Worm (Caenorhabditis elegans) whole organism, mixed stage, embryonic: ENCODE measurements around the gene srg-51.

ENCODE experiments used
- bed-3 ChIP-seq: fragments of 200-800 bp; sonication (Bioruptor generic); optimal IDR thresholded peaks from 3 replicates; lab custom pipeline; 2018; ENCODE audit warnings: mild to moderate bottlenecking, missing genetic modification characterization, moderate library complexity, missing compliant biosample characterization
- blmp-1 ChIP-seq: fragments of 150-350 bp; optimal IDR thresholded peaks from 2 replicates; lab custom pipeline; 2014; ENCODE audit warnings: missing biosample characterization, missing genetic modification characterization
- ceh-39 ChIP-seq: fragments of 150-350 bp; optimal IDR thresholded peaks from 2 replicates; lab custom pipeline; 2014; ENCODE audit warnings: missing biosample characterization, missing genetic modification characterization
- ceh-83 ChIP-seq: fragments of 200-800 bp; sonication (Bioruptor generic); optimal IDR thresholded peaks from 2 replicates; lab custom pipeline; 2018; ENCODE audit warnings: mild to moderate bottlenecking, missing genetic modification characterization, missing compliant biosample characterization
- ces-1 ChIP-seq: fragments of 150-350 bp; optimal IDR thresholded peaks from 2 replicates; lab custom pipeline; 2014; ENCODE audit warnings: missing biosample characterization, missing genetic modification reagents, missing genetic modification characterization
- cnd-1 ChIP-seq: fragments of 200-800 bp; sonication (Bioruptor generic); optimal IDR thresholded peaks from 2 replicates; lab custom pipeline; 2018; ENCODE audit warnings: mild to moderate bottlenecking, missing genetic modification characterization, missing compliant biosample characterization
- drap-1 ChIP-seq: fragments of 200-800 bp; sonication (Bioruptor generic); optimal IDR thresholded peaks from 3 replicates; lab custom pipeline; 2018; ENCODE audit warnings: mild to moderate bottlenecking, missing genetic modification characterization, missing compliant biosample characterization
- elt-1 ChIP-seq: sonication (generic microtip); optimal IDR thresholded peaks from 2 replicates; lab custom pipeline; 2017; ENCODE audit warnings: missing genetic modification characterization, mild to moderate bottlenecking, missing compliant biosample characterization, antibody characterized with exemption, moderate library complexity, borderline replicate concordance; ENCODE audit not compliant: insufficient read depth
- elt-3 ChIP-seq: fragments of 150-350 bp; optimal IDR thresholded peaks from 2 replicates; lab custom pipeline; 2014; ENCODE audit warnings: missing biosample characterization, missing genetic modification characterization
- hlh-1 ChIP-seq: fragments of 150-350 bp; optimal IDR thresholded peaks from 2 replicates; lab custom pipeline; 2014; ENCODE audit warnings: missing biosample characterization, missing genetic modification reagents, missing genetic modification characterization
- lin-32 ChIP-seq: fragments of 200-800 bp; sonication (Bioruptor generic); optimal IDR thresholded peaks from 2 replicates; lab custom pipeline; 2018; ENCODE audit warnings: mild to moderate bottlenecking, missing genetic modification characterization, missing compliant biosample characterization
- lsy-2 ChIP-seq: fragments of 150-350 bp; optimal IDR thresholded peaks from 2 replicates; lab custom pipeline; 2014; ENCODE audit warnings: missing biosample characterization, missing genetic modification characterization
- mab-5 ChIP-seq: fragments of 150-350 bp; optimal IDR thresholded peaks from 2 replicates; lab custom pipeline; 2014; ENCODE audit warnings: missing biosample characterization, missing genetic modification characterization
- mep-1 ChIP-seq: fragments of 150-350 bp; optimal IDR thresholded peaks from 2 replicates; lab custom pipeline; 2017; ENCODE audit warnings: missing biosample characterization, missing genetic modification reagents, missing genetic modification characterization, inconsistent platforms
- mls-2 ChIP-seq: sonication (generic microtip); optimal IDR thresholded peaks from 2 replicates; lab custom pipeline; 2016; ENCODE audit warnings: mild to moderate bottlenecking, missing genetic modification characterization, moderate library complexity, missing compliant biosample characterization
- nhr-12 ChIP-seq: fragments of 150-350 bp; optimal IDR thresholded peaks from 2 replicates; lab custom pipeline; 2014; ENCODE audit warnings: missing biosample characterization, missing genetic modification characterization
- nhr-2 ChIP-seq: fragments of 150-350 bp; optimal IDR thresholded peaks from 2 replicates; lab custom pipeline; 2014; ENCODE audit warnings: missing biosample characterization, missing genetic modification characterization
- nhr-237 ChIP-seq: fragments of 150-350 bp; optimal IDR thresholded peaks from 2 replicates; lab custom pipeline; 2014; ENCODE audit warnings: missing biosample characterization, missing genetic modification characterization
- nhr-28 ChIP-seq: fragments of 150-350 bp; optimal IDR thresholded peaks from 2 replicates; lab custom pipeline; 2014; ENCODE audit warnings: missing biosample characterization, missing genetic modification characterization
- pha-4 ChIP-seq: fragments of 150-350 bp; optimal IDR thresholded peaks from 2 replicates; lab custom pipeline; 2018; ENCODE audit warnings: missing biosample characterization, missing genetic modification reagents, missing genetic modification characterization
- sem-2 ChIP-seq: fragments of 200-800 bp; sonication (Bioruptor generic); optimal IDR thresholded peaks from 2 replicates; lab custom pipeline; 2018; ENCODE audit warnings: mild to moderate bottlenecking, missing genetic modification characterization, missing compliant biosample characterization
- snpc-4 ChIP-seq: fragments of 150-350 bp; optimal IDR thresholded peaks from 2 replicates; lab custom pipeline; 2014; ENCODE audit warnings: missing biosample characterization, missing genetic modification characterization
- sptf-1 ChIP-seq: sonication (generic microtip); optimal IDR thresholded peaks from 2 replicates; lab custom pipeline; 2017; ENCODE audit warnings: mild to moderate bottlenecking, missing genetic modification characterization, moderate library complexity, missing compliant biosample characterization
- tbx-8 ChIP-seq: fragments of 200-800 bp; sonication (Bioruptor generic); optimal IDR thresholded peaks from 2 replicates; lab custom pipeline; 2018; ENCODE audit warnings: mild to moderate bottlenecking, missing genetic modification characterization, moderate library complexity, missing compliant biosample characterization
- unc-120 ChIP-seq: sonication (generic microtip); optimal IDR thresholded peaks from 2 replicates; lab custom pipeline; 2017; ENCODE audit warnings: missing genetic modification characterization, missing compliant biosample characterization; ENCODE audit not compliant: poor library complexity, severe bottlenecking
- unc-39 ChIP-seq: fragments of 150-350 bp; optimal IDR thresholded peaks from 2 replicates; lab custom pipeline; 2014; ENCODE audit warnings: missing biosample characterization, missing genetic modification characterization
- unc-62 ChIP-seq: fragments of 150-350 bp; optimal IDR thresholded peaks from 2 replicates; lab custom pipeline; 2014; ENCODE audit warnings: missing biosample characterization, missing genetic modification reagents, missing genetic modification characterization
- zip-8 ChIP-seq: fragments of 150-350 bp; optimal IDR thresholded peaks from 2 replicates; lab custom pipeline; 2014; ENCODE audit warnings: missing biosample characterization, missing genetic modification characterization
- ztf-11 ChIP-seq: fragments of 150-350 bp; optimal IDR thresholded peaks from 2 replicates; lab custom pipeline; 2014; ENCODE audit warnings: missing biosample characterization, missing genetic modification characterization

srg-51 gene

DNA sequence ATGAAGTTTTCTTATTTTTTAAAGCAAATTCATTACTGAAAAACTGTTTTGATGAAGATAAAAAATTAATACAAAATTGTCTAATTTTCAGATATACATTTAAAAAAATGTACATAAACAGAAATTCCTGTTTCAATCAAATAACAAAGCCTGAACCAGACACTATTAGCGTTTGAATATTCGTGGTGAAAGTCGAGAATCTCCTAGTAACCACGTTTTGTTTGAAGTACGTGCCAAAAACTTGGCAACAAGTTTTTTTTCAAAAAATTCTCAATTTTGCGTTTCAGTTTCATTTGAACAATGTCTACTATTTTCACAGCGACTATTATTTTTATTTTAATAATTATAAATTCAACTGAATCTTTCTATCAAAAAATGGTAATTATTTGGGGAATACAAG, 17.9 kb downstream of the srg-51 start, which contains the start of gene M199.7:
TSS of gene M199.7 (plus strand) at position 301 of the 400 bp plus-strand sequence.
- TF ChIP-seq elt-1 (tag; lab: Kevin White, UChicago) (no peak), ces-1 (no peak), lsy-2 (tag; lab: Kevin White, UChicago) (no peak), ceh-83 (GFP tag; lab: Kevin White, UChicago) (no peak), snpc-4 (tag; lab: Kevin White, UChicago) (no peak), ztf-11 (no peak), sptf-1 (tag; lab: Kevin White, UChicago) (no peak), mep-1 (tag; lab: Kevin White, UChicago) (no peak), mls-2 (tag; lab: Kevin White, UChicago) (no peak), pha-4 (tag; lab: Kevin White, UChicago) (no peak), drap-1 (GFP tag; lab: Kevin White, UChicago) (no peak), zip-8 (tag; lab: Kevin White, UChicago) (no peak), tbx-8 (GFP tag; lab: Kevin White, UChicago) (no peak), nhr-12 (tag; lab: Kevin White, UChicago) (no peak), elt-3 (tag; lab: Kevin White, UChicago) (no peak), cnd-1 (tag; lab: Kevin White, UChicago) (no peak), bed-3 (no peak), sem-2 (GFP tag; lab: Kevin White, UChicago) (no peak), unc-62 (GFP tag; lab: Kevin White, UChicago) (no peak), lin-32 (GFP tag; lab: Kevin White, UChicago) (no peak)

DNA sequence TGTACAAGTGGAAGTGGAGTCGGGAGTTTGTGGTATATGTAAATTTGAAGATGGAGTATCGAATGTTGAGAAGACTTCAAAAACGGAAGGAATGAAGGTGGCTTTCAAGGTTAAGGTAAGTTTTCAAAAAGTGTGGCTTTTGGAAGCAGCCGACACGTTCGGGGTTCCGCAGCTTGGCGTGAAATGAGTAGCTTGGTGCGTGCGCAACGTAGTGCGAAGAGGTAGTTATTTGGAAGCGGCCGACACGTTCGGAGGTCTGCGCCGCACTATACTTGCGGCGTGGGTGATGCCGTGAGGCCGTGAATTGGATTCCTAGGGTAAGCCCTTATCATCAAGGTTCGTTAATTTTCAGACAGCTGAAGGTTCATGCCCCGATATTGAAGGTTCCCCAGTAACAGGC, 20.0 kb downstream of the srg-51 start, which contains the start of gene clec-189:
TSS of gene clec-189 (plus strand) at position 92 of the 400 bp plus-strand sequence.
- TF ChIP-seq unc-39 (tag; lab: Kevin White, UChicago) = no peak
- TF ChIP-seq nhr-12 (tag; lab: Kevin White, UChicago) = no peak
- no peak for TF ChIP-seq ceh-83 (GFP tag; lab: Kevin White, UChicago)
- TF ChIP-seq ces-1 = no peak
- TF ChIP-seq mls-2 (tag; lab: Kevin White, UChicago) = no peak
- TF ChIP-seq zip-8 (tag; lab: Kevin White, UChicago) = no peak
- no peak for TF ChIP-seq ceh-39
- no peak for TF ChIP-seq mab-5 (tag; lab: Kevin White, UChicago)
- TF ChIP-seq, all 35 proteins: peak for 0

DNA sequence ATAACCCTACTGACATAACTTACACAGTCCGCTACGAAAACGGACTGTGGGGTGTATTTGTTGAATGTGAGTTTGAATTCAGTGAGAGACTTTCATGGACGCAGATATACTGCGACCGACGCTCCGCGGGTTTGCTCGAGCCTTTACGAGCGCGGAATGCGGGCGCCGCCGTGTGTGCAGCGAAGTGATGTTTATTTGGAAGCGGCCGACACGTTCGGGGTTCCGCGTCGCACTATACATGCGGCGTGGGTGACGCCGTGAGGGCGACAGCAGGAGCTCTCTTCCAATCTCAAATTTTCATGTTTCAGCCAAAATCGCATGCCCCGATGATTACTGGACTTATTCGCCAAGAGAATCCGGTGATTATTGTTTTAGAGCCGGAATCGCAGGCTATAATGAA, 21.5 kb downstream of the srg-51 start:
- TF ChIP-seq elt-1 (tag; lab: Kevin White, UChicago) (no peak), zip-8 (tag; lab: Kevin White, UChicago) (no peak), ces-1 (no peak), nhr-237 (tag; lab: Kevin White, UChicago) (no peak)

DNA sequence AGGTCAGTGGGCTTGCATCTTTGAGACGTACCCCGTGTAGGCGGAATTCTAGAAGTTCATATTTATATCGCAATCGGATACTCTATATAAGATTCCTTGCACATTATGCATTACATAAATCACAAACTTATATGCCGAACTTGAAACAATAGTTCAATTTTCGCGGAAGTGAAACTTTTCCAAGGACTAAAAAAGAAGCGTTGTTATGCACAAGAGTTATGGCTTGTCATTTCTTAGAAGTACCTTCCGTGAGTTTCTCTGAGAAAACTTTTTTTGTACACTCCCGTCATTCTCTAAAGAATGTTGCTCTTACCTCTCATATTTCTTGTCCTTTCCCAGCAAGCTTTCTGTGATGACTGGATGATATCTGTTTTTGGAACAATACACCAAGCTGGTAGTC, 22.3 kb downstream of the srg-51 start, which contains the start of gene M199.136:
TSS of gene M199.136 (plus strand) at position 301 of the 400 bp plus-strand sequence.
- TF ChIP-seq unc-39 (tag; lab: Kevin White, UChicago) = no peak
- TF ChIP-seq elt-1 (tag; lab: Kevin White, UChicago) = no peak
- TF ChIP-seq nhr-2 (tag; lab: Kevin White, UChicago) = no peak
- TF ChIP-seq snpc-4 (tag; lab: Kevin White, UChicago) = no peak
- no peak for TF ChIP-seq blmp-1
- no peak for TF ChIP-seq ces-1
- no peak for TF ChIP-seq nhr-12 (tag; lab: Kevin White, UChicago)
- TF ChIP-seq drap-1 (GFP tag; lab: Kevin White, UChicago) = no peak
- no peak for TF ChIP-seq hlh-1 (tag; lab: Kevin White, UChicago)
- TF ChIP-seq cnd-1 (tag; lab: Kevin White, UChicago) = no peak
- TF ChIP-seq ceh-83 (GFP tag; lab: Kevin White, UChicago) = no peak

DNA sequence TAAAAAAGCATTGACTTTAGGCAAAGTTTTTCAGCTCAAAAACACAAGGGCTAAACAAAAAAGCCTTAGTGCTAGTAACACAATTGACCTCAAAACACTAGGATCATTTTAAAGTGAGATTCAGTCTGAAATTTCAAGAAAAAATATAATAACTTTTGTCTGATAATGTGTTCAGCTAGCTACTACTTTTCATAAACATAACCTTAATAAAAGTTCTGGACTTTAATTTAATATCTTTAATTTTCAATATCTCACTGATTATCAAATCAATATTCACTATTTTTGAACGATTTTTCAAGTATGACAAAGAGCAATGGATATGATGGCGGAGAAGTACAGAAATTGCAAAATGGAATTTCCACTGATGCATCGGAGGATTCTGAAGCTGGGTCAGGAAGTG, 26.4 kb downstream of the srg-51 start, which contains the start of gene M199.135:
TSS of gene M199.135 (plus strand) at position 301 of the 400 bp plus-strand sequence.
- TF ChIP-seq drap-1 (GFP tag; lab: Kevin White, UChicago) (no peak), nhr-12 (tag; lab: Kevin White, UChicago) (no peak), nhr-28 (no peak), unc-120 (no peak)

DNA sequence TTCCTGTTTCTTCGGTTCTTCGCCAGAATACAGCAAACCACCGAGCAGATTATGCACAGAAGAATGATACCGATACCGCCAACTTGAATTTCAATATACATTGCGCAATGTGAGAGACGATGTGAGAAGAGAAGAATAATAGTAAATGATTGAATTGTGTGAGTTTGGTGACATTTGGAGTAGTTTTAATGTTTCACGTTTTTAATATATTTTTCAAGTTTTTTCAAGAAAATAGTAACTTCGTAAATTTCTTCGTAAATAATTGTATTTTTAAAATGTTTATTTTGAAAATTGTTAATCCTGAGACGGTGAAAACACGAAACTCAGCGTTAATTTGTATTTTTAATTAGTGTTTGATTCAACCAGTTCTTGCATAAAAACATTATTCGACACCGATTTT, 27.6 kb downstream of the srg-51 start, which contains the start of gene M199.134:
TSS of gene M199.134 (minus strand) at position 101 of the 400 bp plus-strand sequence.
- no peak for TF ChIP-seq unc-120
- TF ChIP-seq lin-32 (GFP tag; lab: Kevin White, UChicago) = no peak
- no peak for TF ChIP-seq unc-39 (tag; lab: Kevin White, UChicago)
- TF ChIP-seq nhr-12 (tag; lab: Kevin White, UChicago) = no peak
- TF ChIP-seq cnd-1 (tag; lab: Kevin White, UChicago) = no peak
- no peak for TF ChIP-seq blmp-1
